Worm (Caenorhabditis elegans) whole organism, early embryonic: Measurements from ENCODE around the gene rga-5.

Experiments used
- B0310.2 ChIP-seq: sonication (generic microtip); optimal IDR thresholded peaks from 2 replicates; lab custom pipeline; 2016; ENCODE audit warnings: mild to moderate bottlenecking, missing genetic modification characterization, missing compliant biosample characterization
- flt-1 ChIP-seq: fragments of 200-800 bp; sonication (Bioruptor generic); IDR thresholded peaks from 2 replicates; pipeline ENCODE4 v1.3.6; 2022; ENCODE audit warnings: missing genetic modification characterization, missing compliant biosample characterization
- tbx-11 ChIP-seq: fragments of 200-800 bp; sonication (Bioruptor generic); IDR thresholded peaks from 2 replicates; pipeline ENCODE4 v1.3.6; 2022; ENCODE audit warnings: missing genetic modification characterization, missing compliant biosample characterization
- tbx-37 ChIP-seq: fragments of 200-800 bp; sonication (Bioruptor generic); conservative IDR thresholded peaks from 2 replicates; pipeline ENCODE4 v1.3.6; 2022; ENCODE audit warnings: missing genetic modification reagents, missing genetic modification characterization, missing compliant biosample characterization
- tra-4 ChIP-seq: sonication (generic microtip); optimal IDR thresholded peaks from 2 replicates; lab custom pipeline; 2017; ENCODE audit warnings: missing genetic modification characterization, missing compliant biosample characterization

DNA sequence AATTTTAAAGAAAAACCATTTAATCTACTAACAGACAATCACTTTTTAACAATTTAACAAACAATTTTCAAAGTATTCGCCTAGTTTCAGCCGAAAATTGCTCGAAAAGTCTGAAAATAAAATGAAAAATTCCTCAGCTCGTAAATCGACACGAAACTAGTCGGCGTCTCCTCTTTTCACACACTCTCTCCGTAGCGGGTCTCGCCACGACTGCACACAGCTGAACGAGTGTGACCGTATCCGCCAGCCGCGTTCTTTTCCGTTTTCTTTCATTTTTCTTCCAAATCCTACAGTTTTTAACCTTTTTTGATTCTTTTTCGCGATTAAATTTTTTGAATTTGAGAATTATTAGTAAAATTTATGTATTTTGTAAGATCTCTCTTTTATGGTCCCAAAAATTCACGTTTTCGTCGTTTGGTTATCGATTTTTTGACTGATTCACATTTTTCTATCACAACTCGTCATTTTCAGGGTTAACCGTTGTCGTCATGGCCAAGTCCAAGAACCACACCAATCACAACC lies 54.1 kb downstream of the rga-5 start, which contains the start of gene rpl-29:
- TF ChIP-seq B0310.2 (tag; lab: Kevin White, UChicago) (no peak), tbx-11 (GFP tag; lab: Robert Waterston, UW) (no peak), tra-4 (tag; lab: Kevin White, UChicago) (no peak), flt-1 (GFP tag; lab: Robert Waterston, UW) (no peak), tbx-37 (GFP tag; lab: Robert Waterston, UW) (no peak)
